Worm (Caenorhabditis elegans): ENCODE data around the gene F36G9.15.

- TF ChIP-seq dsc-1 (tag; optimal IDR thresholded peaks at IDR 0.05) (no peak), nhr-11 (tag; optimal IDR thresholded peaks at IDR 0.05) (no peak), sox-4 (tag; optimal IDR thresholded peaks at IDR 0.05) (no peak), skn-1 (tag; optimal IDR thresholded peaks at IDR 0.05) (no peak), nhr-85 (tag) (no peak), fos-1 (tag; optimal IDR thresholded peaks at IDR 0.05) (no peak), nhr-12 (tag; optimal IDR thresholded peaks at IDR 0.05) (no peak), unc-130 (tag; optimal IDR thresholded peaks at IDR 0.05) (no peak), efl-3 (GFP tag; optimal IDR thresholded peaks at IDR 0.05) (no peak), nhr-47 (tag; optimal IDR thresholded peaks at IDR 0.05) (no peak), ceh-82 (tag; optimal IDR thresholded peaks at IDR 0.05) (no peak), snu-23 (GFP tag; optimal IDR thresholded peaks at IDR 0.05) (no peak)
These were observed 29.0 kb upstream of the F36G9.15 start for ce11 chrV:16016977-16017376.
